Worm (Caenorhabditis elegans): ENCODE results near the gene arrd-12.

- TF ChIP-seq ama-1 (optimal IDR thresholded peaks at IDR 0.05): no peak
- TF ChIP-seq scrt-1 (GFP tag; IDR thresholded peaks at IDR 0.05): no peak
- no peak for TF ChIP-seq tra-4 (tag; optimal IDR thresholded peaks at IDR 0.05)
- TF ChIP-seq tbx-11 (GFP tag; IDR thresholded peaks at IDR 0.05): no peak
- TF ChIP-seq hmg-4 (GFP tag; optimal IDR thresholded peaks at IDR 0.05): no peak
- no peak for TF ChIP-seq aly-1 (tag; optimal IDR thresholded peaks at IDR 0.05)
- TF ChIP-seq tbx-37 (GFP tag; conservative IDR thresholded peaks at IDR 0.05): no peak
- no peak for TF ChIP-seq hnd-1 (tag; optimal IDR thresholded peaks at IDR 0.05)
Measured at ce11 chrII:13736089-13736488, 30.0 kb upstream of the arrd-12 start, which contains the start of gene R06B9.5.
